Worm (Caenorhabditis elegans): ENCODE data around the gene alkb-7.

alkb-7 gene

DNA sequence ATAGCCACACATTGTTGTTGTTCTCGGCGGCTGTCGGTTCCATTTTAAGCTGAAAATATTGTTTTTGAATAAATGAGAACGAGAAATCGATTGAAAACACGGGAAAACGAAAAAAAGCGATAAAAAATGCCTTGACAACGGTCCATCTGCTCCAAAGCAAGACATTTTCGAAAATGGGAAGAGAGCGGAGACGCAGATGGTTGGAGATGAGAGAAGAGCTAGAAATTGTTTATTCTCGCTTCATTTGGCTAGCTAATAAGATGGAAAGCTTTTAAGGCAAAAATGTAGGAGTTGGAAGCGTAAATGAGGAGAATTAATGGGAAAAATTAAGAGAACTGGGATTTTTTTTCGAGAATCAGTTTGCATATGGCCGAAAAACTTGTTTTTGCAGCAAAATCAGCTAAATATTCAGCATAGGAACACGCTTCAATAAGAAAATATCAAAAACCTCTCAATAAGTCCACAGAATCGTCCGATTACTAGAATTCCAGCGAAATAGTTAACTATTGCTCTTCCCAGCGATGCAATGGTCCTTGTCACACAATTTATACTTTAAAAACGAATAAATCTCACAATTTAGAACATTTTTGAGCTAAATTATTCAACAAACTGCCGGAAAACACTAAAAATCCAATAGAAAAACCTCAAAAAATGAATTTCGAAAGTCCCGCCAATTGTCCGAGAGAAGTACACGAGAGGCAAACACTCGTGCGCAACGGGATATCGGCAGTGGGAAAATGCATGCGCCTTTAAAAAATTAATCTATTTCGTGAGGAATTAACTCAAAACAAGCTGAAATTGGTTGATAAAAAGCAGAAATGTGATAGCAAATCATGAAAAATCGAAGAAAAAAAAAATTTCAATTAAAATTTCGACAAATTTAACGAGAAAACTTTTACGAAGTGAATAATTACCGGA is 49.4 kb downstream of the alkb-7 start, which contains the start of gene pisy-1 (continued):
- no peak for TF ChIP-seq nhr-76 (tag; optimal IDR thresholded peaks at IDR 0.05)
- TF ChIP-seq nhr-47 (tag; optimal IDR thresholded peaks at IDR 0.05) = no peak
- no peak for TF ChIP-seq mab-9 (GFP tag; IDR thresholded peaks at IDR 0.05)
- no peak for TF ChIP-seq mep-1 (tag; optimal IDR thresholded peaks at IDR 0.05)
- no peak for TF ChIP-seq nhr-84 (tag; optimal IDR thresholded peaks at IDR 0.05)
- TF ChIP-seq nhr-20 (tag; optimal IDR thresholded peaks at IDR 0.05) = peak; percentile 14
- no peak for TF ChIP-seq fkh-4 (tag; optimal IDR thresholded peaks at IDR 0.05; ENCODE audit: borderline replicate concordance)
- no peak for TF ChIP-seq nhr-12 (tag; optimal IDR thresholded peaks at IDR 0.05)
- TF ChIP-seq pax-3 (tag; optimal IDR thresholded peaks at IDR 0.05) = no peak
- no peak for TF ChIP-seq nhr-237 (tag; optimal IDR thresholded peaks at IDR 0.05)
- TF ChIP-seq tbx-2 (tag; optimal IDR thresholded peaks at IDR 0.05) = peak; percentile 45
- TF ChIP-seq unc-86 (tag; optimal IDR thresholded peaks at IDR 0.05) = no peak
- no peak for TF ChIP-seq elt-3 (tag; optimal IDR thresholded peaks at IDR 0.05)
- peak; percentile 21 for TF ChIP-seq swsn-7 (tag; optimal IDR thresholded peaks at IDR 0.05)
- no peak for TF ChIP-seq hlh-4 (tag; optimal IDR thresholded peaks at IDR 0.05)
- TF ChIP-seq nhr-11 (tag; optimal IDR thresholded peaks at IDR 0.05) = no peak
- TF ChIP-seq jun-1 (tag; optimal IDR thresholded peaks at IDR 0.05) = no peak
- TF ChIP-seq nhr-90 (tag; optimal IDR thresholded peaks at IDR 0.05; ENCODE audit: poor library complexity) = no peak
- TF ChIP-seq snu-23 (GFP tag; optimal IDR thresholded peaks at IDR 0.05) = peak; percentile 67
- TF ChIP-seq egl-13 (tag; optimal IDR thresholded peaks at IDR 0.05) = no peak
- no peak for TF ChIP-seq nhr-71 (tag; optimal IDR thresholded peaks at IDR 0.05)
- no peak for TF ChIP-seq ztf-11 (tag; optimal IDR thresholded peaks at IDR 0.05)
- no peak for TF ChIP-seq sup-37 (GFP tag; optimal IDR thresholded peaks at IDR 0.05)
- TF ChIP-seq C34B4.2 (tag; optimal IDR thresholded peaks at IDR 0.05) = no peak
- no peak for TF ChIP-seq ceh-88 (GFP tag; IDR thresholded peaks at IDR 0.05)
- no peak for TF ChIP-seq elt-2 (tag; optimal IDR thresholded peaks at IDR 0.05)
- no peak for TF ChIP-seq zip-4 (GFP tag; optimal IDR thresholded peaks at IDR 0.05)
- TF ChIP-seq efl-1 (optimal IDR thresholded peaks at IDR 0.05) = peak; percentile 65 to 86
- TF ChIP-seq efl-1 (GFP tag; optimal IDR thresholded peaks at IDR 0.05 in 1 of 2) = peak; percentile 89 to 98
- peak; percentile 27 to 64 (median 38) for TF ChIP-seq ceh-82 (tag; optimal IDR thresholded peaks at IDR 0.05)
- TF ChIP-seq lin-15B (tag; optimal IDR thresholded peaks at IDR 0.05) = peak; percentile 53
- no peak for TF ChIP-seq blmp-1 (tag; optimal IDR thresholded peaks at IDR 0.05)
- no peak for TF ChIP-seq ceh-8 (GFP tag; optimal IDR thresholded peaks at IDR 0.05)

- TF ChIP-seq mdl-1 (tag; optimal IDR thresholded peaks at IDR 0.05) (no peak), egl-27 (tag; optimal IDR thresholded peaks at IDR 0.05) (no peak), irx-1 (tag; optimal IDR thresholded peaks at IDR 0.05) (no peak), dsc-1 (tag; optimal IDR thresholded peaks at IDR 0.05) (no peak), unc-62 (GFP tag; optimal IDR thresholded peaks at IDR 0.05) (no peak), grh-1 (GFP tag; IDR thresholded peaks at IDR 0.05) (no peak), tbx-2 (tag; optimal IDR thresholded peaks at IDR 0.05) (no peak), nhr-71 (tag; optimal IDR thresholded peaks at IDR 0.05) (no peak), nhr-237 (tag; optimal IDR thresholded peaks at IDR 0.05) (no peak), isw-1 (GFP tag; IDR thresholded peaks at IDR 0.05) (no peak), nhr-84 (tag; optimal IDR thresholded peaks at IDR 0.05) (no peak), hpl-2 (GFP tag; optimal IDR thresholded peaks at IDR 0.05) (no peak)
These were observed 51.4 kb downstream of the alkb-7 start, which contains the start of gene snrp-200 for ce11 chrII:12736579-12736978. Gene snrp-200, minus strand, starts transcription at chrII:12736910.
